Fruit fly (Drosophila melanogaster): ENCODE data around the gene CG11703.

DNA sequence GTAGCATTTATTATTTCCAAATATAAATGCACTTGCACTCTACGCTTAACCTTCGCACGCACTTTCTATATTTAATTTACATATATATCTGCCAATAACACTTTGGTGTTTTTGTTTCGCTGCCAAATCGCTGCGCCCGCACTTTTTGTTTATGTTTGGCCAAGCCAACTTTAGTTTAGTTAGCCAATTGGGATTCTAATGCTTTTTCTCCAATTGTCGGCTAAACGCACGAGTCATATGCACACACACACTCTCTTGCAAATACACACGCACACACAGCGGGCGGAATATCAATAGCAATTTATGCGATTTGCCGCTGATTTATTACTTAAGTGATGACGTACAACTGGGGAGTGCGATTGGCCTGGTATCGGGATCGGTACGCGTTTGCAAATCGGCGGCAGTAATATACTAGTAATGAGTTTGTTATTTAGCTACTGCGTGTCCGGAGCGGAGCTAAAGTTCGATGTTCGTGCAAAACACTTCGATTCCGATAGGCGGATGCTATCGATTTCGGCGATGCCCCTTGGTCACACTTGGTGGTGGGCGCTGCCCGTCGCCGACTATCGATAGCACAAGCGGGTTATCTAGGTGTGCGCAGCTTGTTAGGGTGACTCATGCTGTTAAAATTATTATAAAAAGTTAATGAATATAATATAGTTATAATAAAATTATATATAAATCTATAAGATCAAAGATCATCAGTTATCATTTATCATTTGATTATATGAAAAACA is 1.7 kb downstream of the CG11703 start, which contains the start of gene vib:
- no peak for TF ChIP-seq CG13204 (GFP tag; optimal IDR thresholded peaks at IDR 0.05)
- TF ChIP-seq rn (GFP tag; IDR thresholded peaks at IDR 0.05): no peak
- TF ChIP-seq CG10348 (GFP tag; IDR thresholded peaks at IDR 0.05): no peak
- no peak for TF ChIP-seq Pif1B (GFP tag; optimal IDR thresholded peaks at IDR 0.05)
- peak; percentile 43 for TF ChIP-seq EcR (GFP tag; optimal IDR thresholded peaks at IDR 0.05)
- TF ChIP-seq gl (tag; optimal IDR thresholded peaks at IDR 0.05): no peak
- no peak for TF ChIP-seq D1 (tag; optimal IDR thresholded peaks at IDR 0.05)
- peak; percentile 41; the same call in 1 of the 3 replicates for TF ChIP-seq fd96Ca (GFP tag; IDR thresholded peaks at IDR 0.05)
- TF ChIP-seq CG17806 (tag; optimal IDR thresholded peaks at IDR 0.05): no peak
- peak; percentile 24 for TF ChIP-seq CG15710 (tag; optimal IDR thresholded peaks at IDR 0.05)
- peak; percentile 70 for TF ChIP-seq Ets98B (GFP tag; IDR thresholded peaks at IDR 0.05)
- 0 out of 2 replicates have a peak, but pooled peaks have one; percentile 26 for TF ChIP-seq CG12605 (GFP tag; IDR thresholded peaks at IDR 0.05)
- TF ChIP-seq CG34367 (tag; optimal IDR thresholded peaks at IDR 0.05): peak; percentile 6

Measured in whole organism, pupa.